Fruit fly (Drosophila melanogaster): ENCODE results near the gene CG46394.

CG46394 gene

dm6 chr3L:11555662-11556460 lies 44.3 kb upstream of the CG46394 start (continued):
- peak; percentile 67 for TF ChIP-seq Hr3 (GFP tag; optimal IDR thresholded peaks at IDR 0.05)
- TF ChIP-seq CG7987 (GFP tag; optimal IDR thresholded peaks at IDR 0.05): peak; percentile 7
- TF ChIP-seq Atf-2 (GFP tag; optimal IDR thresholded peaks at IDR 0.05): peak; percentile 24
- peak; percentile 56 for TF ChIP-seq CG16815 (GFP tag; optimal IDR thresholded peaks at IDR 0.05)
- peak; percentile 34 for TF ChIP-seq CG13775 (GFP tag; optimal IDR thresholded peaks at IDR 0.05)
- TF ChIP-seq Hmx (GFP tag; optimal IDR thresholded peaks at IDR 0.05): no peak
- TF ChIP-seq CG16863 (GFP tag; optimal IDR thresholded peaks at IDR 0.05): peak; percentile 39
- TF ChIP-seq CG33557 (GFP tag; optimal IDR thresholded peaks at IDR 0.05): peak; percentile 69
- TF ChIP-seq kni (GFP tag; optimal IDR thresholded peaks at IDR 0.05): peak; percentile 11
- TF ChIP-seq CG2120 (GFP tag; optimal IDR thresholded peaks at IDR 0.05): peak; percentile 70
- TF ChIP-seq CG10267 (tag; optimal IDR thresholded peaks at IDR 0.05): peak; percentile 79
- no peak for TF ChIP-seq stwl (tag; optimal IDR thresholded peaks at IDR 0.05)
- TF ChIP-seq rib (GFP tag; IDR thresholded peaks at IDR 0.05): peak; percentile 55; the same call in 1 of the 2 replicates
- TF ChIP-seq CG32532 (GFP tag; IDR thresholded peaks at IDR 0.05): peak; percentile 65
- TF ChIP-seq CG2202 (tag; optimal IDR thresholded peaks at IDR 0.05): peak; percentile 63
- peak; percentile 70 for TF ChIP-seq CG4820 (GFP tag; optimal IDR thresholded peaks at IDR 0.05)
- TF ChIP-seq CG11093 (GFP tag; IDR thresholded peaks at IDR 0.05): 0 out of 3 replicates have a peak, but pooled peaks have one; percentile 40
- TF ChIP-seq ap (GFP tag; IDR thresholded peaks at IDR 0.05): peak; percentile 15; the same call in 1 of the 2 replicates
- peak; percentile 28; the same call in 1 of the 2 replicates for TF ChIP-seq sob (GFP tag; IDR thresholded peaks at IDR 0.05)
- peak; percentile 20 for TF ChIP-seq CG12744 (GFP tag; optimal IDR thresholded peaks at IDR 0.05)
- TF ChIP-seq Awh (GFP tag; IDR thresholded peaks at IDR 0.05): no peak
- no peak for TF ChIP-seq crc (GFP tag; optimal IDR thresholded peaks at IDR 0.05)
- TF ChIP-seq HHEX (GFP tag; optimal IDR thresholded peaks at IDR 0.05): peak; percentile 64
- TF ChIP-seq Sox102F (GFP tag; optimal IDR thresholded peaks at IDR 0.05): peak; percentile 91
- peak; percentile 86 for TF ChIP-seq CG10543 (GFP tag; optimal IDR thresholded peaks at IDR 0.05)
- TF ChIP-seq CG2875 (GFP tag; optimal IDR thresholded peaks at IDR 0.05): peak; percentile 61
- no peak for TF ChIP-seq pan (optimal IDR thresholded peaks at IDR 0.05)
- peak in 1 of 2 experiments; percentile 58 for TF ChIP-seq pan (GFP tag; optimal IDR thresholded peaks at IDR 0.05 in 1 of 2, IDR thresholded peaks at IDR 0.05 in 1 of 2)
- peak; percentile 87 for TF ChIP-seq phol (tag; optimal IDR thresholded peaks at IDR 0.05)
- peak; percentile 39 for TF ChIP-seq fd3F (GFP tag; optimal IDR thresholded peaks at IDR 0.05)
- peak; percentile 9 for TF ChIP-seq CG15514 (GFP tag; optimal IDR thresholded peaks at IDR 0.05)
- TF ChIP-seq fu2 (GFP tag; optimal IDR thresholded peaks at IDR 0.05): peak; percentile 5
- peak; percentile 31 for TF ChIP-seq CrebB (tag; optimal IDR thresholded peaks at IDR 0.05)
- TF ChIP-seq CG12391 (tag; optimal IDR thresholded peaks at IDR 0.05): peak; percentile 87
- no peak; the same call in 1 of the 2 replicates for TF ChIP-seq CG10366 (GFP tag; IDR thresholded peaks at IDR 0.05)
- peak; percentile 39 for TF ChIP-seq NfI (GFP tag; optimal IDR thresholded peaks at IDR 0.05)
- TF ChIP-seq CG10431 (GFP tag; optimal IDR thresholded peaks at IDR 0.05): peak; percentile 31
- no peak for TF ChIP-seq esg (GFP tag; conservative IDR thresholded peaks at IDR 0.05)
- peak; percentile 53; the same call in 2 of the 3 replicates for TF ChIP-seq tgo (GFP tag; IDR thresholded peaks at IDR 0.05)
- peak; percentile 57 for TF ChIP-seq zen (tag; optimal IDR thresholded peaks at IDR 0.05)
- TF ChIP-seq CG15479 (GFP tag; optimal IDR thresholded peaks at IDR 0.05): no peak
- TF ChIP-seq lab (GFP tag; optimal IDR thresholded peaks at IDR 0.05): peak; percentile 72
- no peak for TF ChIP-seq Poxn (GFP tag; IDR thresholded peaks at IDR 0.05)
- no peak for TF ChIP-seq toy (GFP tag; IDR thresholded peaks at IDR 0.05)
- TF ChIP-seq dan (GFP tag; IDR thresholded peaks at IDR 0.05): no peak
- TF ChIP-seq Abd-B (GFP tag; optimal IDR thresholded peaks at IDR 0.05): peak; percentile 64
- no peak for TF ChIP-seq HLH54F (GFP tag; optimal IDR thresholded peaks at IDR 0.05)
- peak; percentile 35 for TF ChIP-seq CG2116 (GFP tag; optimal IDR thresholded peaks at IDR 0.05)

All from whole organism, embryonic.